Worm (Caenorhabditis elegans): Measurements from ENCODE around the gene cyp-14A4.

cyp-14A4 gene

DNA sequence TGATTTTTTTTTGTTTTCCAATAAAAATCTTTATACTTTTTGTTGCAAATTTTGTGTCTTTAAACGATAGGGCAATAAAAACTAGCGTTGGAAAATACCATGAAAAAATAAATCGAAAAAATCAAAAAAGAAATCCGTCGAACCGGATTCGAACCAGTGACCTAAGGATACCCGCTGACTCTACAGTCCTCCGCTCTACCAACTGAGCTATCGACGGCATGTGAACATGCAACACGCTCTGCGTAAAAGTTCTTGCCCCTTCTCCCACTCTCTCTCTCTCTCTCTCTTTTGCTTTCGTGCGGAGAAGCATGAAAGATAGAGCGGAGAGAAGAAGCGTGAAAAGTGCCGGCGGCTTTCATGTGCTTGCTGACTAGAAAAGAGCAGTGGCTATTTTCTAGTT is 19.4 kb downstream of the cyp-14A4 start:
- TF ChIP-seq sptf-1 (tag; optimal IDR thresholded peaks at IDR 0.05), result no peak
- peak; percentile 56 for TF ChIP-seq sem-2 (GFP tag; optimal IDR thresholded peaks at IDR 0.05)
- no peak for TF ChIP-seq zip-8 (tag; optimal IDR thresholded peaks at IDR 0.05)
- no peak for TF ChIP-seq hlh-1 (tag; optimal IDR thresholded peaks at IDR 0.05)
- TF ChIP-seq lin-32 (GFP tag; optimal IDR thresholded peaks at IDR 0.05), result peak; percentile 80
- no peak for TF ChIP-seq ceh-39 (tag; optimal IDR thresholded peaks at IDR 0.05)
- no peak for TF ChIP-seq unc-39 (tag; optimal IDR thresholded peaks at IDR 0.05)
- TF ChIP-seq nhr-237 (tag; optimal IDR thresholded peaks at IDR 0.05), result peak; percentile 43
- no peak for TF ChIP-seq nhr-2 (tag; optimal IDR thresholded peaks at IDR 0.05)
- TF ChIP-seq lsy-2 (tag; optimal IDR thresholded peaks at IDR 0.05), result peak; percentile 22
- TF ChIP-seq M03D4.4 (tag; optimal IDR thresholded peaks at IDR 0.05), result no peak
- peak; percentile 86 for TF ChIP-seq drap-1 (GFP tag; optimal IDR thresholded peaks at IDR 0.05)
- peak; percentile 89 for TF ChIP-seq mls-2 (tag; optimal IDR thresholded peaks at IDR 0.05)
- TF ChIP-seq blmp-1 (tag; optimal IDR thresholded peaks at IDR 0.05), result no peak
- peak; percentile 42 for TF ChIP-seq mep-1 (tag; optimal IDR thresholded peaks at IDR 0.05)
- no peak for TF ChIP-seq snpc-4 (tag; optimal IDR thresholded peaks at IDR 0.05)
- TF ChIP-seq bed-3 (GFP tag; optimal IDR thresholded peaks at IDR 0.05), result peak; percentile 64
- peak; percentile 16 for TF ChIP-seq flh-1 (GFP tag; optimal IDR thresholded peaks at IDR 0.05)
- no peak for TF ChIP-seq tbx-8 (GFP tag; optimal IDR thresholded peaks at IDR 0.05)
- TF ChIP-seq cnd-1 (tag; optimal IDR thresholded peaks at IDR 0.05), result peak; percentile 66
- TF ChIP-seq lin-13 (tag; optimal IDR thresholded peaks at IDR 0.05), result no peak
- TF ChIP-seq nhr-76 (tag; optimal IDR thresholded peaks at IDR 0.05), result no peak
- TF ChIP-seq ztf-11 (tag; optimal IDR thresholded peaks at IDR 0.05), result no peak
- no peak for TF ChIP-seq elt-3 (tag; optimal IDR thresholded peaks at IDR 0.05)
- peak; percentile 66 for TF ChIP-seq unc-120 (tag; optimal IDR thresholded peaks at IDR 0.05; ENCODE audit: poor library complexity, severe bottlenecking)
- no peak for TF ChIP-seq nhr-28 (tag; optimal IDR thresholded peaks at IDR 0.05)
- TF ChIP-seq ceh-83 (GFP tag; optimal IDR thresholded peaks at IDR 0.05), result peak; percentile 73
- TF ChIP-seq ham-2 (GFP tag; optimal IDR thresholded peaks at IDR 0.05), result peak; percentile 72
- peak; percentile 66 for TF ChIP-seq ceh-43 (GFP tag; optimal IDR thresholded peaks at IDR 0.05)
- no peak for TF ChIP-seq elt-1 (tag; optimal IDR thresholded peaks at IDR 0.05; ENCODE audit: borderline replicate concordance, insufficient read depth)

DNA sequence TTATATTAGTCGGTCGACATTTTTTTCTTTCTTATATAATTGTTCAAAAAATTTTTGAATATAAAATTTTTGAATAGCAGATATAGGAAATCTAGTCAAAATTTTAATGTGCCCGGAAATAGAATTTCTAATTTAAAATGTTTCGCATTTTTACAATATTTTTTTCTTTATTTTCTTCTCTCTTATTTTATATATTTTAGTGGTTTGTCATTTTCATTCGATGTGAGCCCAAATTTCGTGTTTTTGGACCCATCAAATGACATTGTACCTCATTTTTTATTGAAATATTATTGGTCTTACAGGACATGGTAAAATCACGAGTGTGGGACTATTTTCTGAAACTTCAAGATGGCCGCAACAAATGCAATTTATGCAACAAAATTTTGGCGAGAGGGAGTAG is 21.8 kb downstream of the cyp-14A4 start, which contains the start of gene K09A11.1:
K09A11.1 (plus strand) TSS at position 301 of the 400 bp plus-strand sequence.
- no peak for TF ChIP-seq unc-39 (tag; optimal IDR thresholded peaks at IDR 0.05)
- TF ChIP-seq elt-1 (tag; optimal IDR thresholded peaks at IDR 0.05; ENCODE audit: borderline replicate concordance, insufficient read depth), result no peak
- TF ChIP-seq tbx-8 (GFP tag; optimal IDR thresholded peaks at IDR 0.05), result no peak
- no peak for TF ChIP-seq elt-3 (tag; optimal IDR thresholded peaks at IDR 0.05)
- no peak for TF ChIP-seq lin-13 (tag; optimal IDR thresholded peaks at IDR 0.05)
- no peak for TF ChIP-seq cnd-1 (tag; optimal IDR thresholded peaks at IDR 0.05)
- TF ChIP-seq mab-5 (tag; optimal IDR thresholded peaks at IDR 0.05), result no peak
- no peak for TF ChIP-seq flh-1 (GFP tag; optimal IDR thresholded peaks at IDR 0.05)
- TF ChIP-seq lin-32 (GFP tag; optimal IDR thresholded peaks at IDR 0.05), result no peak

DNA sequence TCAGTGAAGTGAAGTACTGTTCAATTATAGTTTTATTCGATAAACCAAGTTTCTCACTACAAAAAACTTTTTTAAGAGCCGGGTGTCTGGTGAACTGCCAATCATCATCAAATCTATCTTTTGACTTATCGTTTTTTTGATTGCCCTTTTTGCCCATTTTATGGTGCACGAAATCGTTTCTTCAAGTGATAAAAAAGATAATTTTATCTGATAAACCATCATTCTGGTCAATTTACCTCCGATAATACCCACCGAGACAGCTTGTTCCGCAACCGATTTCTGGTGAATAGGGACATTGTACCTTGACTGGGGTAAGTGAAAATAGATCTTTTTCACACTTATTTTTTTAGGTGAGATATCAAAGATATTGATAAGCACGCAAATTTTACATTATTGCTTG is 26.4 kb downstream of the cyp-14A4 start, which contains the start of gene K08H2.10:
K08H2.10 (plus strand) TSS at position 230 of the 400 bp plus-strand sequence.
- no peak for TF ChIP-seq unc-120 (tag; optimal IDR thresholded peaks at IDR 0.05; ENCODE audit: poor library complexity, severe bottlenecking)
- TF ChIP-seq unc-62 (GFP tag; optimal IDR thresholded peaks at IDR 0.05), result no peak
- TF ChIP-seq cnd-1 (tag; optimal IDR thresholded peaks at IDR 0.05), result no peak
- no peak for TF ChIP-seq nhr-237 (tag; optimal IDR thresholded peaks at IDR 0.05)
- TF ChIP-seq elt-3 (tag; optimal IDR thresholded peaks at IDR 0.05), result no peak
- no peak for TF ChIP-seq nhr-76 (tag; optimal IDR thresholded peaks at IDR 0.05)
- no peak for TF ChIP-seq ces-1 (GFP tag; optimal IDR thresholded peaks at IDR 0.05)
- no peak for TF ChIP-seq tbx-8 (GFP tag; optimal IDR thresholded peaks at IDR 0.05)
- no peak for TF ChIP-seq sptf-1 (tag; optimal IDR thresholded peaks at IDR 0.05)
- TF ChIP-seq ham-2 (GFP tag; optimal IDR thresholded peaks at IDR 0.05), result no peak
- TF ChIP-seq unc-39 (tag; optimal IDR thresholded peaks at IDR 0.05), result no peak
- no peak for TF ChIP-seq lsy-2 (tag; optimal IDR thresholded peaks at IDR 0.05)
- no peak for TF ChIP-seq snpc-4 (tag; optimal IDR thresholded peaks at IDR 0.05)
- TF ChIP-seq nhr-2 (tag; optimal IDR thresholded peaks at IDR 0.05), result no peak
- TF ChIP-seq M03D4.4 (tag; optimal IDR thresholded peaks at IDR 0.05), result no peak
- TF ChIP-seq pha-4 (tag; optimal IDR thresholded peaks at IDR 0.05), result no peak
- TF ChIP-seq flh-1 (GFP tag; optimal IDR thresholded peaks at IDR 0.05), result no peak
